Worm (Caenorhabditis elegans): Measurements from ENCODE around the gene F53F1.3.

ce11 chrV:13377130-13377529, 30.9 kb upstream of the F53F1.3 start:
- TF ChIP-seq nhr-2 (tag; optimal IDR thresholded peaks at IDR 0.05) = no peak
- TF ChIP-seq nhr-76 (tag; optimal IDR thresholded peaks at IDR 0.05) = no peak
- TF ChIP-seq snpc-4 (tag; optimal IDR thresholded peaks at IDR 0.05) = no peak
- TF ChIP-seq elt-3 (tag; optimal IDR thresholded peaks at IDR 0.05) = no peak
- no peak for TF ChIP-seq ztf-11 (tag; optimal IDR thresholded peaks at IDR 0.05)
- TF ChIP-seq lsy-2 (tag; optimal IDR thresholded peaks at IDR 0.05) = no peak
- TF ChIP-seq blmp-1 (tag; optimal IDR thresholded peaks at IDR 0.05) = no peak
- TF ChIP-seq nhr-237 (tag; optimal IDR thresholded peaks at IDR 0.05) = no peak
- TF ChIP-seq drap-1 (GFP tag; optimal IDR thresholded peaks at IDR 0.05) = no peak
- TF ChIP-seq cnd-1 (tag; optimal IDR thresholded peaks at IDR 0.05) = no peak
- TF ChIP-seq ceh-43 (GFP tag; optimal IDR thresholded peaks at IDR 0.05) = no peak
- TF ChIP-seq ceh-39 (tag; optimal IDR thresholded peaks at IDR 0.05) = no peak
- no peak for TF ChIP-seq pha-4 (tag; optimal IDR thresholded peaks at IDR 0.05)
- no peak for TF ChIP-seq bed-3 (GFP tag; optimal IDR thresholded peaks at IDR 0.05)
